Worm (Caenorhabditis elegans): Measurements from ENCODE around the gene sdf-9.
A peak's percentile ranks its signal among the peaks of the same experiment; 100 is the strongest.

The sdf-9 gene

ce11 chrV:20847743-20848229 is 49.8 kb downstream of the sdf-9 start (continued):
- TF ChIP-seq egl-43 (GFP tag; IDR thresholded peaks at IDR 0.05) (0 out of 2 replicates have a peak, but pooled peaks have one; percentile 46), daf-8 (GFP tag; IDR thresholded peaks at IDR 0.05) (no peak), ceh-62 (tag; optimal IDR thresholded peaks at IDR 0.05) (no peak), mdl-1 (tag; optimal IDR thresholded peaks at IDR 0.05) (no peak), dmd-6 (GFP tag; IDR thresholded peaks at IDR 0.05) (no peak), dmd-8 (GFP tag; IDR thresholded peaks at IDR 0.05) (no peak), gei-8 (GFP tag; optimal IDR thresholded peaks at IDR 0.05) (no peak), egl-27 (tag; optimal IDR thresholded peaks at IDR 0.05) (no peak), aly-2 (tag; optimal IDR thresholded peaks at IDR 0.05) (no peak), unc-39 (tag; optimal IDR thresholded peaks at IDR 0.05) (no peak), Y75B8A.6 (GFP tag; IDR thresholded peaks at IDR 0.05) (no peak; the same call in 1 of the 2 replicates), lin-39 (tag; optimal IDR thresholded peaks at IDR 0.05) (no peak)

ce11 chrV:20850580-20850979 is 52.6 kb downstream of the sdf-9 start, which contains the start of gene clec-264:
clec-264 (minus strand) TSS chrV:20850701.
- no peak for TF ChIP-seq hlh-30 (tag; optimal IDR thresholded peaks at IDR 0.05; ENCODE audit: insufficient read depth)
- no peak for TF ChIP-seq unc-62 (GFP tag; optimal IDR thresholded peaks at IDR 0.05 in 1 of 2)
- TF ChIP-seq unc-62 (tag; optimal IDR thresholded peaks at IDR 0.05), result no peak
- TF ChIP-seq duxl-1 (tag; optimal IDR thresholded peaks at IDR 0.05; ENCODE audit: poor library complexity), result no peak
- TF ChIP-seq zip-2 (tag; optimal IDR thresholded peaks at IDR 0.05), result no peak
- no peak for TF ChIP-seq dpl-1 (GFP tag; optimal IDR thresholded peaks at IDR 0.05)
- no peak for TF ChIP-seq daf-12 (tag; optimal IDR thresholded peaks at IDR 0.05)
- no peak for TF ChIP-seq ztf-7 (tag; optimal IDR thresholded peaks at IDR 0.05)
- no peak for TF ChIP-seq nhr-28 (tag; optimal IDR thresholded peaks at IDR 0.05)
- TF ChIP-seq hlh-11 (tag; optimal IDR thresholded peaks at IDR 0.05), result no peak
- TF ChIP-seq nhr-10 (tag; optimal IDR thresholded peaks at IDR 0.05), result no peak
- no peak for TF ChIP-seq cey-2 (tag; optimal IDR thresholded peaks at IDR 0.05; ENCODE audit: borderline replicate concordance, insufficient read depth)
